Fruit fly (Drosophila melanogaster) whole organism, embryonic: ENCODE measurements around the gene CG13138.

Source experiments
- Atf3 ChIP-seq: fragments of 200-800 bp; sonication (Bioruptor generic); optimal IDR thresholded peaks from 3 replicates; lab custom pipeline; 2016; ENCODE audit warnings: missing biosample characterization, missing genetic modification characterization
- B-H1 ChIP-seq: fragments of 200-800 bp; sonication (Bioruptor generic); IDR thresholded peaks from 3 replicates; pipeline ENCODE4 v1.3.6; 2022; ENCODE audit warnings: missing biosample characterization, missing genetic modification characterization
- Blimp-1 ChIP-seq: fragments of 200-800 bp; sonication (Bioruptor generic); optimal IDR thresholded peaks from 3 replicates; lab custom pipeline; 2018; ENCODE audit warnings: missing biosample characterization, missing genetic modification characterization, mild to moderate bottlenecking, moderate library complexity, missing genetic modification reagents
- CG1024 ChIP-seq: fragments of 200-800 bp; sonication (Bioruptor generic); IDR thresholded peaks from 2 replicates; pipeline ENCODE4 v1.3.6; 2022; ENCODE audit warnings: missing biosample characterization, missing genetic modification characterization
- CG10979 ChIP-seq: fragments of 200-800 bp; sonication (Bioruptor generic); optimal IDR thresholded peaks from 2 replicates; lab custom pipeline; 2018; ENCODE audit warnings: missing biosample characterization, mild to moderate bottlenecking, missing genetic modification characterization, moderate library complexity
- CG11723 ChIP-seq: fragments of 200-800 bp; sonication (Bioruptor generic); optimal IDR thresholded peaks from 2 replicates; lab custom pipeline; 2017; ENCODE audit warnings: missing biosample characterization, mild to moderate bottlenecking, missing genetic modification characterization
- CG14014 ChIP-seq: fragments of 200-800 bp; sonication (Bioruptor generic); IDR thresholded peaks from 2 replicates; pipeline ENCODE4 v1.3.6; 2022; ENCODE audit warnings: missing biosample characterization, missing genetic modification characterization
- CG15011 ChIP-seq: fragments of 200-800 bp; sonication (Bioruptor generic); optimal IDR thresholded peaks from 3 replicates; lab custom pipeline; 2018; ENCODE audit warnings: missing biosample characterization, mild to moderate bottlenecking, missing genetic modification characterization
- CG1603 ChIP-seq: fragments of 200-800 bp; sonication (Bioruptor generic); optimal IDR thresholded peaks from 2 replicates; lab custom pipeline; 2019; ENCODE audit warnings: missing biosample characterization, mild to moderate bottlenecking, missing genetic modification characterization, moderate library complexity
- CG2202 ChIP-seq: fragments of 200-800 bp; sonication (Bioruptor generic); optimal IDR thresholded peaks from 2 replicates; lab custom pipeline; 2018; ENCODE audit warnings: missing biosample characterization, mild to moderate bottlenecking, missing genetic modification characterization
- CG30403 ChIP-seq: fragments of 200-800 bp; sonication (Bioruptor generic); optimal IDR thresholded peaks from 3 replicates; lab custom pipeline; 2016; ENCODE audit warnings: missing biosample characterization, missing genetic modification characterization
- CG31441 ChIP-seq: fragments of 200-800 bp; sonication (Bioruptor generic); IDR thresholded peaks from 2 replicates; pipeline ENCODE4 v1.3.6; 2022; ENCODE audit warnings: missing biosample characterization, missing genetic modification characterization
- CG34224 ChIP-seq: fragments of 200-800 bp; sonication (Bioruptor generic); IDR thresholded peaks from 3 replicates; pipeline ENCODE4 v1.3.6; 2022; ENCODE audit warnings: missing biosample characterization, missing genetic modification characterization; ENCODE audit not compliant: partially characterized antibody
- CG4617 ChIP-seq: fragments of 200-800 bp; sonication (Bioruptor generic); optimal IDR thresholded peaks from 3 replicates; lab custom pipeline; 2016; ENCODE audit warnings: missing biosample characterization, missing genetic modification characterization, borderline replicate concordance
- CG5245 ChIP-seq: fragments of 200-800 bp; sonication (Bioruptor generic); optimal IDR thresholded peaks from 3 replicates; lab custom pipeline; 2016; ENCODE audit warnings: missing biosample characterization, missing genetic modification characterization
- CG8765 ChIP-seq: fragments of 200-800 bp; sonication (Bioruptor generic); IDR thresholded peaks from 2 replicates; pipeline ENCODE4 v1.3.6; 2022; ENCODE audit warnings: missing biosample characterization, missing genetic modification characterization
- CG9609 ChIP-seq: fragments of 200-800 bp; sonication (Bioruptor generic); optimal IDR thresholded peaks from 3 replicates; lab custom pipeline; 2016; ENCODE audit warnings: missing biosample characterization, missing genetic modification characterization
- CG9876 ChIP-seq: fragments of 200-800 bp; sonication (Bioruptor generic); optimal IDR thresholded peaks from 2 replicates; lab custom pipeline; 2016; ENCODE audit warnings: missing biosample characterization, missing genetic modification characterization
- CrebB ChIP-seq: fragments of 200-800 bp; sonication (Bioruptor generic); optimal IDR thresholded peaks from 3 replicates; lab custom pipeline; 2018; ENCODE audit warnings: missing biosample characterization, mild to moderate bottlenecking, missing genetic modification characterization
- H15 ChIP-seq: fragments of 200-800 bp; sonication (Bioruptor generic); IDR thresholded peaks from 3 replicates; pipeline ENCODE4 v1.3.6; 2022; ENCODE audit warnings: missing biosample characterization, missing genetic modification characterization
- HmgZ ChIP-seq: fragments of 200-800 bp; sonication (Bioruptor generic); optimal IDR thresholded peaks from 2 replicates; lab custom pipeline; 2018; ENCODE audit warnings: missing biosample characterization, mild to moderate bottlenecking, missing genetic modification characterization
- MESR4 ChIP-seq: fragments of 200-800 bp; sonication (Bioruptor generic); optimal IDR thresholded peaks from 2 replicates; lab custom pipeline; 2018; ENCODE audit warnings: missing biosample characterization, mild to moderate bottlenecking, missing genetic modification characterization, moderate library complexity
- MTF-1 ChIP-seq: fragments of 200-800 bp; sonication (Bioruptor generic); optimal IDR thresholded peaks from 2 replicates; lab custom pipeline; 2018; ENCODE audit warnings: missing biosample characterization, mild to moderate bottlenecking, missing genetic modification characterization, borderline replicate concordance
- Oaz ChIP-seq: fragments of 200-800 bp; sonication (Bioruptor generic); IDR thresholded peaks from 2 replicates; pipeline ENCODE4 v1.3.6; 2022; ENCODE audit warnings: missing biosample characterization, missing genetic modification characterization
- Rx ChIP-seq: fragments of 200-800 bp; sonication (Bioruptor generic); IDR thresholded peaks from 2 replicates; pipeline ENCODE4 v1.3.6; 2022; ENCODE audit warnings: missing biosample characterization, missing genetic modification characterization
- Side ChIP-seq: fragments of 200-800 bp; sonication (Bioruptor generic); optimal IDR thresholded peaks from 2 replicates; lab custom pipeline; 2016; ENCODE audit warnings: missing biosample characterization, missing genetic modification characterization
- al ChIP-seq: fragments of 200-800 bp; sonication (Bioruptor generic); IDR thresholded peaks from 2 replicates; pipeline ENCODE4 v1.3.6; 2022; ENCODE audit warnings: missing biosample characterization, missing genetic modification characterization
- amos ChIP-seq: fragments of 200-800 bp; sonication (Bioruptor generic); IDR thresholded peaks from 2 replicates; pipeline ENCODE4 v1.3.6; 2022; ENCODE audit warnings: missing biosample characterization, missing genetic modification characterization; ENCODE audit not compliant: partially characterized antibody
- ara ChIP-seq: fragments of 200-800 bp; sonication (Bioruptor generic); IDR thresholded peaks from 2 replicates; pipeline ENCODE4 v1.3.6; 2022; ENCODE audit warnings: missing biosample characterization, missing genetic modification characterization
- bbx ChIP-seq: fragments of 200-800 bp; sonication (Bioruptor generic); IDR thresholded peaks from 2 replicates; pipeline ENCODE4 v1.3.6; 2022; ENCODE audit warnings: missing biosample characterization, missing genetic modification characterization; ENCODE audit not compliant: partially characterized antibody
- btn ChIP-seq: fragments of 200-800 bp; sonication (Bioruptor generic); optimal IDR thresholded peaks from 2 replicates; lab custom pipeline; 2016; ENCODE audit warnings: missing biosample characterization, missing genetic modification characterization
- caup ChIP-seq: fragments of 200-800 bp; sonication (Bioruptor generic); optimal IDR thresholded peaks from 3 replicates; lab custom pipeline; 2017; ENCODE audit warnings: missing biosample characterization, mild to moderate bottlenecking, missing genetic modification characterization, moderate library complexity; ENCODE audit not compliant: severe bottlenecking
- chn ChIP-seq: fragments of 200-800 bp; sonication (Bioruptor generic); optimal IDR thresholded peaks from 2 replicates; lab custom pipeline; 2016; ENCODE audit warnings: missing biosample characterization, missing genetic modification characterization
- emc ChIP-seq: fragments of 200-800 bp; sonication (Bioruptor generic); optimal IDR thresholded peaks from 2 replicates; lab custom pipeline; 2016; ENCODE audit warnings: missing biosample characterization, missing genetic modification characterization
- en ChIP-seq: fragments of 200-800 bp; sonication (Bioruptor generic); optimal IDR thresholded peaks from 2 replicates; lab custom pipeline; 2016; ENCODE audit warnings: missing biosample characterization, missing genetic modification characterization
- exex ChIP-seq: fragments of 200-800 bp; sonication (Bioruptor generic); optimal IDR thresholded peaks from 4 replicates; lab custom pipeline; 2018; ENCODE audit warnings: missing biosample characterization, mild to moderate bottlenecking, missing genetic modification characterization, moderate library complexity
- fd3F ChIP-seq: fragments of 200-800 bp; sonication (Bioruptor generic); optimal IDR thresholded peaks from 2 replicates; lab custom pipeline; 2018; ENCODE audit warnings: missing biosample characterization, mild to moderate bottlenecking, missing genetic modification characterization, moderate library complexity
- fd64A ChIP-seq: fragments of 200-800 bp; sonication (Bioruptor generic); optimal IDR thresholded peaks from 3 replicates; lab custom pipeline; 2018; ENCODE audit warnings: missing biosample characterization, mild to moderate bottlenecking, missing genetic modification characterization
- fd96Cb ChIP-seq: fragments of 200-800 bp; sonication (Bioruptor generic); optimal IDR thresholded peaks from 2 replicates; lab custom pipeline; 2018; ENCODE audit warnings: missing biosample characterization, mild to moderate bottlenecking, missing genetic modification characterization, moderate library complexity
- hbn ChIP-seq: fragments of 200-800 bp; sonication (Bioruptor generic); IDR thresholded peaks from 2 replicates; pipeline ENCODE4 v1.3.6; 2022; ENCODE audit warnings: missing biosample characterization, missing genetic modification characterization; ENCODE audit not compliant: partially characterized antibody
- hkb ChIP-seq, 2 experiments: fragments of 200-800 bp in 1 of 2; fragments of >200 bp in 1 of 2; sonication (Bioruptor generic) in 1 of 2; IDR thresholded peaks in 1 of 2; optimal IDR thresholded peaks in 1 of 2; 2 replicates each; pipeline versions ENCODE4 v1.3.6 to Lab custom; 2017 to 2022; ENCODE audit warnings: missing biosample characterization in 1 of 2, missing genetic modification characterization in 1 of 2
- kay ChIP-seq: fragments of 200-800 bp; sonication (Bioruptor generic); optimal IDR thresholded peaks from 2 replicates; lab custom pipeline; 2016; ENCODE audit warnings: missing biosample characterization, missing genetic modification characterization
- nerfin-1 ChIP-seq: fragments of 200-800 bp; sonication (Bioruptor generic); optimal IDR thresholded peaks from 3 replicates; lab custom pipeline; 2019; ENCODE audit warnings: missing biosample characterization, mild to moderate bottlenecking, missing genetic modification characterization, moderate library complexity
- oc ChIP-seq: fragments of 200-800 bp; sonication (Bioruptor generic); optimal IDR thresholded peaks from 2 replicates; lab custom pipeline; 2018; ENCODE audit warnings: missing biosample characterization, mild to moderate bottlenecking, missing genetic modification characterization, moderate library complexity
- otp ChIP-seq: fragments of 200-800 bp; sonication (Bioruptor generic); IDR thresholded peaks from 3 replicates; pipeline ENCODE4, ENCODE4 v1.3.6; 2022; ENCODE audit warnings: missing biosample characterization, missing genetic modification characterization
- pum ChIP-seq: fragments of 200-800 bp; sonication (Bioruptor generic); optimal IDR thresholded peaks from 2 replicates; lab custom pipeline; 2016; ENCODE audit warnings: missing biosample characterization, missing genetic modification characterization
- pzg ChIP-seq: fragments of 200-800 bp; sonication (Bioruptor generic); optimal IDR thresholded peaks from 3 replicates; lab custom pipeline; 2018; ENCODE audit warnings: missing biosample characterization, mild to moderate bottlenecking, missing genetic modification characterization, moderate library complexity
- ro ChIP-seq: fragments of 200-800 bp; sonication (Bioruptor generic); IDR thresholded peaks from 2 replicates; pipeline ENCODE4 v1.3.6; 2022; ENCODE audit warnings: missing biosample characterization, missing genetic modification characterization
- zf30C ChIP-seq: fragments of 200-800 bp; sonication (Bioruptor generic); optimal IDR thresholded peaks from 3 replicates; lab custom pipeline; 2018; ENCODE audit warnings: missing biosample characterization, mild to moderate bottlenecking, missing genetic modification characterization

CG13138 gene

dm6 chr2L:10292066-10292560 is 9.7 kb downstream of the CG13138 start, which contains the start of gene Ufd4 (continued):
- TF ChIP-seq CG34224 (GFP tag; lab: Robert Waterston, UW), result peak; percentile 17; the same call in 1 of the 3 replicates
- TF ChIP-seq MESR4, result peak; percentile 77
- TF ChIP-seq CG9609 (GFP tag; lab: Kevin White, UChicago), result peak; percentile 16
- peak; percentile 67 for TF ChIP-seq CG30403 (GFP tag; lab: Kevin White, UChicago)
- no peak for TF ChIP-seq CG11723 (GFP tag; lab: Kevin White, UChicago)
- TF ChIP-seq CG9876 (GFP tag; lab: Kevin White, UChicago), result no peak
- no peak for TF ChIP-seq Rx (GFP tag; lab: Robert Waterston, UW)
- peak; percentile 64 for TF ChIP-seq CG10979 (tag; lab: Kevin White, UChicago)
- TF ChIP-seq oc, result no peak
- TF ChIP-seq CG2202, result peak; percentile 0
- TF ChIP-seq fd96Cb (tag; lab: Kevin White, UChicago), result peak; percentile 56
- no peak; the same call in 1 of the 2 replicates for TF ChIP-seq hbn (GFP tag; lab: Robert Waterston, UW)
- peak; percentile 36 for TF ChIP-seq pum
- peak; percentile 62 for TF ChIP-seq pzg (GFP tag; lab: Kevin White, UChicago)
- TF ChIP-seq zf30C, result no peak
- TF ChIP-seq en (GFP tag; lab: Kevin White, UChicago), result no peak
- TF ChIP-seq CG1603, result no peak
- TF ChIP-seq nerfin-1 (tag; lab: Kevin White, UChicago), result no peak
- no peak for TF ChIP-seq H15 (GFP tag; lab: Robert Waterston, UW)
- TF ChIP-seq kay, result no peak
- TF ChIP-seq fd3F (GFP tag; lab: Kevin White, UChicago), result peak; percentile 60
- peak; percentile 37 for TF ChIP-seq CG5245 (GFP tag; lab: Kevin White, UChicago)
- peak; percentile 72 for TF ChIP-seq chn (GFP tag; lab: Kevin White, UChicago)
- TF ChIP-seq emc, result peak; percentile 5
- no peak for TF ChIP-seq CG15011
- TF ChIP-seq hkb (optimal IDR thresholded peaks at IDR 0.05; lab: Kevin White, UChicago), result no peak
- TF ChIP-seq hkb (GFP tag; IDR thresholded peaks at IDR 0.05; lab: Robert Waterston, UW), result peak; percentile 84
- peak; percentile 14 for TF ChIP-seq btn (GFP tag; lab: Kevin White, UChicago)
- TF ChIP-seq bbx (GFP tag; lab: Robert Waterston, UW), result peak; percentile 61; the same call in 1 of the 2 replicates
- peak; percentile 9 for TF ChIP-seq CrebB (tag; lab: Kevin White, UChicago)
- no peak for TF ChIP-seq Oaz (GFP tag; lab: Robert Waterston, UW)
- peak; percentile 46; the same call in 1 of the 3 replicates for TF ChIP-seq B-H1 (GFP tag; lab: Robert Waterston, UW)
- no peak for TF ChIP-seq CG31441 (GFP tag; lab: Robert Waterston, UW)
- peak; percentile 68 for TF ChIP-seq CG4617 (GFP tag; lab: Kevin White, UChicago)
- TF ChIP-seq CG14014 (GFP tag; lab: Robert Waterston, UW), result peak; percentile 75; the same call in 1 of the 2 replicates
- TF ChIP-seq Side (GFP tag; lab: Kevin White, UChicago), result peak; percentile 59
- no peak; the same call in 1 of the 2 replicates for TF ChIP-seq amos (GFP tag; lab: Robert Waterston, UW)
- TF ChIP-seq Blimp-1 (GFP tag; lab: Kevin White, UChicago), result no peak
- no peak for TF ChIP-seq ro (GFP tag; lab: Robert Waterston, UW)
- no peak for TF ChIP-seq CG8765 (GFP tag; lab: Robert Waterston, UW)
- no peak for TF ChIP-seq al (GFP tag; lab: Robert Waterston, UW)
- no peak; the same call in 1 of the 2 replicates for TF ChIP-seq ara
- TF ChIP-seq fd64A (GFP tag; lab: Kevin White, UChicago), result no peak
- TF ChIP-seq Atf3 (GFP tag; lab: Kevin White, UChicago), result no peak
- TF ChIP-seq exex (tag; lab: Kevin White, UChicago), result peak; percentile 53
- no peak for TF ChIP-seq MTF-1 (GFP tag; lab: Kevin White, UChicago)
- peak; percentile 64 for TF ChIP-seq HmgZ (tag; lab: Kevin White, UChicago)
- no peak for TF ChIP-seq otp (GFP tag; lab: Robert Waterston, UW)
- peak; percentile 80; the same call in 1 of the 2 replicates for TF ChIP-seq CG1024 (GFP tag; lab: Robert Waterston, UW)
- TF ChIP-seq caup, result no peak
